Fruit fly (Drosophila melanogaster) whole organism, embryonic: ENCODE data around the gene mey.

Experiments
- ATbp ChIP-seq: fragments of 200-800 bp; sonication (Bioruptor generic); optimal IDR thresholded peaks from 2 replicates; lab custom pipeline; 2017; ENCODE audit warnings: missing biosample characterization, mild to moderate bottlenecking, missing genetic modification characterization, missing genetic modification reagents
- BEAF-32 ChIP-seq: fragments of 200-800 bp; sonication (Bioruptor generic); optimal IDR thresholded peaks from 3 replicates; lab custom pipeline; 2017; ENCODE audit warnings: missing biosample characterization, missing genetic modification characterization, mild to moderate bottlenecking, moderate library complexity, missing genetic modification reagents
- Blimp-1 ChIP-seq: fragments of 200-800 bp; sonication (Bioruptor generic); optimal IDR thresholded peaks from 3 replicates; lab custom pipeline; 2018; ENCODE audit warnings: missing biosample characterization, missing genetic modification characterization, mild to moderate bottlenecking, moderate library complexity, missing genetic modification reagents
- CG1024 ChIP-seq: fragments of 200-800 bp; sonication (Bioruptor generic); IDR thresholded peaks from 2 replicates; pipeline ENCODE4 v1.3.6; 2022; ENCODE audit warnings: missing biosample characterization, missing genetic modification characterization
- CG10366 ChIP-seq: fragments of 200-800 bp; sonication (Bioruptor generic); IDR thresholded peaks from 2 replicates; pipeline ENCODE4 v1.3.6; 2022; ENCODE audit warnings: missing biosample characterization, missing genetic modification characterization
- CG11398 ChIP-seq: fragments of 200-800 bp; sonication (Bioruptor generic); optimal IDR thresholded peaks from 2 replicates; lab custom pipeline; 2016; ENCODE audit warnings: missing biosample characterization, missing genetic modification characterization
- CG11504 ChIP-seq: fragments of 200-800 bp; sonication (Bioruptor generic); optimal IDR thresholded peaks from 3 replicates; lab custom pipeline; 2019; ENCODE audit warnings: missing biosample characterization, mild to moderate bottlenecking, missing genetic modification characterization, moderate library complexity
- CG14860 ChIP-seq: fragments of 200-800 bp; sonication (Bioruptor generic); IDR thresholded peaks from 3 replicates; pipeline ENCODE4 v1.3.6; 2022; ENCODE audit warnings: missing biosample characterization, missing genetic modification characterization; ENCODE audit not compliant: partially characterized antibody
- CG17385 ChIP-seq: fragments of 200-800 bp; sonication (Bioruptor generic); optimal IDR thresholded peaks from 3 replicates; lab custom pipeline; 2018; ENCODE audit warnings: missing biosample characterization, mild to moderate bottlenecking, missing genetic modification characterization
- CG18599 ChIP-seq: fragments of 200-800 bp; sonication (Bioruptor generic); optimal IDR thresholded peaks from 3 replicates; lab custom pipeline; 2017; ENCODE audit warnings: missing biosample characterization, missing genetic modification characterization, mild to moderate bottlenecking, moderate library complexity, missing genetic modification reagents
- CG30431 ChIP-seq: fragments of 200-800 bp; sonication (Bioruptor generic); optimal IDR thresholded peaks from 2 replicates; lab custom pipeline; 2017; ENCODE audit warnings: missing biosample characterization, missing genetic modification characterization
- CG31224 ChIP-seq: fragments of 200-800 bp; sonication (Bioruptor generic); IDR thresholded peaks from 2 replicates; pipeline ENCODE4 v1.3.6; 2022; ENCODE audit warnings: missing biosample characterization, missing genetic modification characterization
- CG3847 ChIP-seq: fragments of 200-800 bp; sonication (Bioruptor generic); IDR thresholded peaks from 2 replicates; pipeline ENCODE4 v1.3.6; 2022; ENCODE audit warnings: missing biosample characterization, missing genetic modification characterization
- CG6683 ChIP-seq: fragments of 200-800 bp; sonication (Bioruptor generic); optimal IDR thresholded peaks from 2 replicates; lab custom pipeline; 2017; ENCODE audit warnings: missing biosample characterization, mild to moderate bottlenecking, missing genetic modification characterization, missing genetic modification reagents
- CG6813 ChIP-seq: fragments of 200-800 bp; sonication (Bioruptor generic); optimal IDR thresholded peaks from 2 replicates; lab custom pipeline; 2017; ENCODE audit warnings: missing biosample characterization, missing genetic modification characterization, mild to moderate bottlenecking, moderate library complexity, missing genetic modification reagents
- CG8478 ChIP-seq: fragments of >200 bp; optimal IDR thresholded peaks from 2 replicates; lab custom pipeline; 2018
- CG8924 ChIP-seq: fragments of 200-800 bp; optimal IDR thresholded peaks from 3 replicates; lab custom pipeline; 2019; ENCODE audit warnings: missing biosample characterization, mild to moderate bottlenecking, missing genetic modification characterization, moderate library complexity
- CG9609 ChIP-seq: fragments of 200-800 bp; sonication (Bioruptor generic); optimal IDR thresholded peaks from 3 replicates; lab custom pipeline; 2016; ENCODE audit warnings: missing biosample characterization, missing genetic modification characterization
- CG9797 ChIP-seq: fragments of 200-800 bp; sonication (Bioruptor generic); optimal IDR thresholded peaks from 3 replicates; lab custom pipeline; 2018; ENCODE audit warnings: missing biosample characterization, mild to moderate bottlenecking, missing genetic modification characterization
- D ChIP-seq, 2 experiments: fragments of 200-800 bp in 1 of 2; fragments of >200 bp in 1 of 2; sonication (Bioruptor generic) in 1 of 2; optimal IDR thresholded peaks; 2 replicates in 1 of 2; 3 replicates in 1 of 2; lab custom pipeline; 2017; ENCODE audit warnings: mild to moderate bottlenecking in 1 of 2, missing biosample characterization in 1 of 2, missing genetic modification characterization in 1 of 2, missing genetic modification reagents in 1 of 2
- Dad ChIP-seq: fragments of 200-800 bp; sonication (Bioruptor generic); optimal IDR thresholded peaks from 3 replicates; lab custom pipeline; 2016; ENCODE audit warnings: missing biosample characterization, missing genetic modification characterization
- E2f2 ChIP-seq: fragments of 200-800 bp; sonication (Bioruptor generic); IDR thresholded peaks from 2 replicates; pipeline ENCODE4 v1.3.6; 2022; ENCODE audit warnings: missing biosample characterization, missing genetic modification characterization
- Fer3 ChIP-seq: fragments of 200-800 bp; sonication (Bioruptor generic); optimal IDR thresholded peaks from 2 replicates; lab custom pipeline; 2018; ENCODE audit warnings: missing biosample characterization, mild to moderate bottlenecking, missing genetic modification characterization, moderate library complexity
- HLHmδ ChIP-seq: fragments of 200-800 bp; sonication (Bioruptor generic); optimal IDR thresholded peaks from 2 replicates; lab custom pipeline; 2018; ENCODE audit warnings: missing biosample characterization, mild to moderate bottlenecking, missing genetic modification characterization, moderate library complexity
- Hsf ChIP-seq: fragments of 200-800 bp; sonication (Bioruptor generic); optimal IDR thresholded peaks from 3 replicates; lab custom pipeline; 2016; ENCODE audit warnings: missing biosample characterization, missing genetic modification characterization
- Jarid2 ChIP-seq: fragments of 200-800 bp; sonication (Bioruptor generic); optimal IDR thresholded peaks from 3 replicates; lab custom pipeline; 2017; ENCODE audit warnings: mild to moderate bottlenecking, missing biosample characterization, missing genetic modification reagents, missing genetic modification characterization
- Lim3 ChIP-seq: fragments of 200-800 bp; sonication (Bioruptor generic); IDR thresholded peaks from 2 replicates; pipeline ENCODE4 v1.3.6; 2022; ENCODE audit warnings: missing biosample characterization, missing genetic modification characterization
- MBD-R2 ChIP-seq: fragments of 200-800 bp; sonication (Bioruptor generic); IDR thresholded peaks from 2 replicates; pipeline ENCODE4 v1.3.6; 2022; ENCODE audit warnings: missing biosample characterization, missing genetic modification characterization
- MTF-1 ChIP-seq: fragments of 200-800 bp; sonication (Bioruptor generic); optimal IDR thresholded peaks from 2 replicates; lab custom pipeline; 2018; ENCODE audit warnings: missing biosample characterization, mild to moderate bottlenecking, missing genetic modification characterization, borderline replicate concordance
- Mad ChIP-seq: fragments of 200-800 bp; sonication (Bioruptor generic); optimal IDR thresholded peaks from 2 replicates; lab custom pipeline; 2016; ENCODE audit warnings: missing biosample characterization, missing genetic modification characterization
- Mes4 ChIP-seq: fragments of 200-800 bp; sonication (Bioruptor generic); optimal IDR thresholded peaks from 2 replicates; lab custom pipeline; 2016; ENCODE audit warnings: missing biosample characterization, missing genetic modification characterization
- amos ChIP-seq: fragments of 200-800 bp; sonication (Bioruptor generic); IDR thresholded peaks from 2 replicates; pipeline ENCODE4 v1.3.6; 2022; ENCODE audit warnings: missing biosample characterization, missing genetic modification characterization; ENCODE audit not compliant: partially characterized antibody
- ash1 ChIP-seq: fragments of 200-800 bp; sonication (Bioruptor generic); optimal IDR thresholded peaks from 2 replicates; lab custom pipeline; 2018; ENCODE audit warnings: missing biosample characterization, mild to moderate bottlenecking, missing genetic modification characterization
- crc ChIP-seq: fragments of 200-800 bp; sonication (Bioruptor generic); optimal IDR thresholded peaks from 2 replicates; lab custom pipeline; 2016; ENCODE audit warnings: missing biosample characterization, missing genetic modification characterization
- crol ChIP-seq: fragments of 200-800 bp; sonication (Bioruptor generic); IDR thresholded peaks from 2 replicates; pipeline ENCODE4 v1.3.6; 2022; ENCODE audit warnings: missing biosample characterization, missing genetic modification characterization
- cwo ChIP-seq: fragments of 200-800 bp; sonication (Bioruptor generic); optimal IDR thresholded peaks from 3 replicates; lab custom pipeline; 2017; ENCODE audit warnings: missing biosample characterization, missing genetic modification characterization, mild to moderate bottlenecking, moderate library complexity, missing genetic modification reagents
- danr ChIP-seq: fragments of 200-800 bp; sonication (Bioruptor generic); IDR thresholded peaks from 2 replicates; pipeline ENCODE4 v1.3.6; 2022; ENCODE audit warnings: missing biosample characterization, missing genetic modification characterization
- dimm ChIP-seq: fragments of 200-800 bp; sonication (Bioruptor generic); IDR thresholded peaks from 2 replicates; pipeline ENCODE4 v1.3.6; 2022; ENCODE audit warnings: missing biosample characterization, missing genetic modification characterization
- ems ChIP-seq: fragments of 200-800 bp; sonication (Bioruptor generic); optimal IDR thresholded peaks from 3 replicates; lab custom pipeline; 2016; ENCODE audit warnings: missing biosample characterization, missing genetic modification characterization
- ewg ChIP-seq: fragments of 200-800 bp; sonication (Bioruptor generic); optimal IDR thresholded peaks from 3 replicates; lab custom pipeline; 2017; ENCODE audit warnings: mild to moderate bottlenecking, missing biosample characterization, missing genetic modification reagents, missing genetic modification characterization
- hb ChIP-seq: fragments of 200-800 bp; sonication (Bioruptor generic); IDR thresholded peaks from 3 replicates; pipeline ENCODE4 v1.3.6; 2022; ENCODE audit warnings: missing biosample characterization, missing genetic modification characterization; ENCODE audit not compliant: partially characterized antibody
- lov ChIP-seq, 2 experiments: fragments of 200-800 bp in 1 of 2; fragments of >200 bp in 1 of 2; sonication (Bioruptor generic) in 1 of 2; IDR thresholded peaks in 1 of 2; optimal IDR thresholded peaks in 1 of 2; 2 replicates in 1 of 2; 3 replicates in 1 of 2; pipeline versions ENCODE4 v1.3.6 to Lab custom; 2017 to 2022; ENCODE audit warnings: missing biosample characterization in 1 of 2, missing genetic modification characterization in 1 of 2
- org-1 ChIP-seq: fragments of 200-800 bp; sonication (Bioruptor generic); optimal IDR thresholded peaks from 2 replicates; lab custom pipeline; 2017; ENCODE audit warnings: missing biosample characterization, missing genetic modification characterization
- pfk ChIP-seq: fragments of 200-800 bp; sonication (Bioruptor generic); optimal IDR thresholded peaks from 2 replicates; lab custom pipeline; 2018; ENCODE audit warnings: missing biosample characterization, mild to moderate bottlenecking, missing genetic modification characterization, moderate library complexity
- pros ChIP-seq: fragments of 200-800 bp; sonication (Bioruptor generic); optimal IDR thresholded peaks from 3 replicates; lab custom pipeline; 2019; ENCODE audit warnings: missing biosample characterization, mild to moderate bottlenecking, missing genetic modification characterization, moderate library complexity
- sens ChIP-seq: fragments of 200-800 bp; sonication (Bioruptor generic); peaks from one replicate; lab custom pipeline; 2016; ENCODE audit warnings: missing biosample characterization, missing genetic modification characterization
- sisA ChIP-seq: fragments of 200-800 bp; sonication (Bioruptor generic); IDR thresholded peaks from 2 replicates; pipeline ENCODE4 v1.3.6; 2022; ENCODE audit warnings: missing biosample characterization, missing genetic modification characterization
- ssp ChIP-seq: fragments of 200-800 bp; sonication (Bioruptor generic); IDR thresholded peaks from 2 replicates; pipeline ENCODE4 v1.3.6; 2022; ENCODE audit warnings: missing biosample characterization, missing genetic modification characterization
- twi ChIP-seq: fragments of 200-800 bp; optimal IDR thresholded peaks from 2 replicates; lab custom pipeline; 2019; ENCODE audit warnings: missing biosample characterization, mild to moderate bottlenecking, missing genetic modification characterization, moderate library complexity
- tx ChIP-seq: fragments of 200-800 bp; sonication (Bioruptor generic); optimal IDR thresholded peaks from 2 replicates; lab custom pipeline; 2016; ENCODE audit warnings: missing biosample characterization, missing genetic modification characterization
- vvl ChIP-seq: fragments of 200-800 bp; sonication (Bioruptor generic); IDR thresholded peaks from 2 replicates; pipeline ENCODE4 v1.3.6; 2022; ENCODE audit warnings: missing biosample characterization, missing genetic modification characterization
- z ChIP-seq: fragments of 200-800 bp; sonication (Bioruptor generic); IDR thresholded peaks from 3 replicates; pipeline ENCODE4 v1.3.6; 2022; ENCODE audit warnings: missing biosample characterization, missing genetic modification characterization

mey gene

dm6 chr3R:31499114-31499513 is at the start of gene mey:
TSS of gene mey (plus strand) at chr3R:31499235.
- TF ChIP-seq CG31224, result no peak
- 0 out of 2 replicates have a peak, but pooled peaks have one; percentile 13 for TF ChIP-seq vvl (GFP tag; lab: Robert Waterston, UW)
- no peak for TF ChIP-seq Mes4 (GFP tag; lab: Kevin White, UChicago)
- TF ChIP-seq E2f2 (GFP tag; lab: Robert Waterston, UW), result no peak
- no peak for TF ChIP-seq CG14860 (GFP tag; lab: Robert Waterston, UW)
- no peak for TF ChIP-seq sens
- TF ChIP-seq ewg, result no peak
- no peak for TF ChIP-seq Lim3
- TF ChIP-seq ssp (GFP tag; lab: Robert Waterston, UW), result no peak
- TF ChIP-seq CG10366, result no peak
- no peak for TF ChIP-seq CG11504 (tag; lab: Kevin White, UChicago)
- TF ChIP-seq amos (GFP tag; lab: Robert Waterston, UW), result no peak
- TF ChIP-seq CG1024 (GFP tag; lab: Robert Waterston, UW), result no peak
- TF ChIP-seq Fer3 (tag; lab: Kevin White, UChicago), result no peak
- TF ChIP-seq CG9797, result no peak
- no peak for TF ChIP-seq CG6813 (GFP tag; lab: Kevin White, UChicago)
- no peak for TF ChIP-seq CG8924 (tag; lab: Kevin White, UChicago)
- peak; percentile 28 for TF ChIP-seq Jarid2 (GFP tag; lab: Kevin White, UChicago)
- TF ChIP-seq Dad (GFP tag; lab: Kevin White, UChicago), result no peak
- peak; percentile 24 for TF ChIP-seq Blimp-1 (GFP tag; lab: Kevin White, UChicago)
- TF ChIP-seq CG6683, result no peak
- no peak for TF ChIP-seq pros (GFP tag; lab: Kevin White, UChicago)
- no peak for TF ChIP-seq CG3847 (GFP tag; lab: Robert Waterston, UW)
- no peak for TF ChIP-seq CG17385 (GFP tag; lab: Kevin White, UChicago)
- TF ChIP-seq D (optimal IDR thresholded peaks at IDR 0.05; lab: Kevin White, UChicago), result no peak
- no peak for TF ChIP-seq D (GFP tag; optimal IDR thresholded peaks at IDR 0.05; lab: Kevin White, UChicago)
- no peak for TF ChIP-seq CG11398 (GFP tag; lab: Kevin White, UChicago)
- TF ChIP-seq tx, result no peak
- no peak for TF ChIP-seq ems
- no peak for TF ChIP-seq MBD-R2 (GFP tag; lab: Robert Waterston, UW)
- no peak for TF ChIP-seq dimm (GFP tag; lab: Robert Waterston, UW)
- no peak for TF ChIP-seq BEAF-32 (GFP tag; lab: Kevin White, UChicago)
- TF ChIP-seq z (GFP tag; lab: Robert Waterston, UW), result 0 out of 3 replicates have a peak, but pooled peaks have one; percentile 46
- no peak for TF ChIP-seq MTF-1
- no peak for TF ChIP-seq twi (tag; lab: Kevin White, UChicago)
- no peak for TF ChIP-seq Mad (GFP tag; lab: Kevin White, UChicago)
- no peak for TF ChIP-seq cwo (GFP tag; lab: Kevin White, UChicago)
- no peak for TF ChIP-seq CG8478 (lab: Kevin White, UChicago)
- TF ChIP-seq lov (optimal IDR thresholded peaks at IDR 0.05; lab: Kevin White, UChicago), result no peak
- TF ChIP-seq lov (GFP tag; IDR thresholded peaks at IDR 0.05; lab: Robert Waterston, UW), result 0 out of 3 replicates have a peak, but pooled peaks have one; percentile 51

- TF ChIP-seq org-1 (GFP tag; lab: Kevin White, UChicago), result no peak
- TF ChIP-seq HLHmδ (GFP tag; lab: Kevin White, UChicago), result no peak
- no peak for TF ChIP-seq CG18599 (GFP tag; lab: Kevin White, UChicago)
- peak; percentile 86 for TF ChIP-seq E2f2 (GFP tag; lab: Robert Waterston, UW)
- TF ChIP-seq danr, result no peak
- TF ChIP-seq hb (GFP tag; lab: Robert Waterston, UW), result no peak
- no peak for TF ChIP-seq Hsf (GFP tag; lab: Kevin White, UChicago)
- TF ChIP-seq crc, result no peak
- TF ChIP-seq ash1 (GFP tag; lab: Kevin White, UChicago), result no peak
- TF ChIP-seq crol (GFP tag; lab: Robert Waterston, UW), result no peak
- no peak for TF ChIP-seq sisA (GFP tag; lab: Robert Waterston, UW)
- TF ChIP-seq pfk (GFP tag; lab: Kevin White, UChicago), result no peak
- TF ChIP-seq CG30431 (GFP tag; lab: Kevin White, UChicago), result no peak
- TF ChIP-seq ATbp (GFP tag; lab: Kevin White, UChicago), result no peak
- TF ChIP-seq CG9609 (GFP tag; lab: Kevin White, UChicago), result no peak
These were observed 41.0 kb upstream of the mey start for dm6 chr3R:31457997-31458467.
